Worm (Caenorhabditis elegans): ENCODE data around the gene hrg-3.

DNA sequence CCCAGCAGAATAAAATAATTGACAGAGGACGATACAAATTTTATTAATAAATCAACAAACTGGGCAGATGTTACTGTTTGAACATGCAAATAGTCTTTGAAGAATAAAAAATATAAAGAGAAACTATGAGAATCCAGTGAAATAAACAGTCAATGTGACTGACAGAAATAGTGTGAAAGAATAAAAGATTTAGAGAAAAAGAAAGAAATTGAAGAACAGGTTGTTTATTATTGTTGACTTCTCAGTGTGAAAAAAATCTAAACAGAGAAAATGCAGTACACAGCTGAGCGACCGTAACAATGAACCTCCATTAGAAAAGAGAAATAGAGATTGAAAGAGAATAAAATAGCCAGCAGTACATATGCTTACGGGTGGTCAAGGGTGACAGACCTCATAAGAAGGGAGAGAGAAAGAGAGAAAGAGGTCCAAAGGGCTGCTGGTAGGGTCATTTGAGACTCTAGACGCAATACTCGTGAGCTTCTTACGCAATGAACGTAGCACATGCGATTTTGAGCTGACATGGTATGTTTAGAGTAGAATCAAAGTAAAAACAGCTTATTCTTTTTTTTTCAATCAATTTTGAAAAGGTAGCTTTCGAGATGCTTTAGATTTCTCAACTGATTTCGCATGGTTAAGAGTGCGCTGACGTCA lies 32.1 kb upstream of the hrg-3 start, which contains the start of gene slcr-46.3:
- TF ChIP-seq ztf-29 (GFP tag; IDR thresholded peaks at IDR 0.05): no peak
- no peak for TF ChIP-seq tab-1 (GFP tag; IDR thresholded peaks at IDR 0.05)
- TF ChIP-seq flt-1 (GFP tag; IDR thresholded peaks at IDR 0.05): no peak; the same call in 1 of the 2 replicates
